Fruit fly (Drosophila melanogaster): ENCODE results near the gene Rpp14a.

The Rpp14a gene

DNA sequence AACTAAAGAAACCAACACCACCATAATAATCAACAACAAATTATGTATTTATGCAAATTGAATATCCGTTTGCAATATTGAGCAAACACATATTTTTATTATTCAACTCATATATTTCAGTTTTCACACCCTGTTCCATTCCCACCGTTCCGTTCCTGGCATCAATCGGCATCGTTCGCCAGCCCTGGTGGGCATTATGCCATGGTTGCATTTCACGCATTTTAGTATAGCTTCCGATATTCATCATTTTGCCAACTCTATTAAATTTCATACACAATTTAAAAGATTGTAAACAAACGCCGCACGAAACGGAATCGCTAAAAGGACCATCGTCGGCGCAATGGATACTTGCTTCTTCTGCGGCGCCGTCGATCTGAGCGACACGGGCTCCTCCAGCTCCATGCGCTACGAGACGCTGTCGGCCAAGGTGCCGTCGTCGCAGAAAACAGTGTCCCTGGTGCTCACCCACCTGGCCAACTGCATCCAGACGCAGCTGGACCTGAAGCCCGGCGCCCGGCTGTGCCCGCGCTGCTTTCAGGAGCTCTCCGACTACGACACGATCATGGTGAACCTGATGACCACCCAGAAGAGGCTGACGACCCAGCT lies 13.4 kb upstream of the Rpp14a start, which contains the start of gene Sry-delta:
TSS of gene Sry-delta (plus strand) at position 203 of the 606 bp plus-strand sequence.
- TF ChIP-seq Snoo (tag; optimal IDR thresholded peaks at IDR 0.05) (peak; percentile 65), D1 (tag; optimal IDR thresholded peaks at IDR 0.05) (no peak), CG17806 (tag; optimal IDR thresholded peaks at IDR 0.05) (peak; percentile 23), CG4496 (GFP tag; IDR thresholded peaks at IDR 0.05) (peak; percentile 43; the same call in 2 of the 3 replicates), fd96Ca (GFP tag; IDR thresholded peaks at IDR 0.05) (peak; percentile 70; the same call in 2 of the 3 replicates), CG15710 (tag; optimal IDR thresholded peaks at IDR 0.05) (peak; percentile 48), Ets98B (GFP tag; IDR thresholded peaks at IDR 0.05) (peak; percentile 75), gl (tag; optimal IDR thresholded peaks at IDR 0.05) (no peak), Pif1B (GFP tag; optimal IDR thresholded peaks at IDR 0.05) (no peak), rn (GFP tag; IDR thresholded peaks at IDR 0.05) (peak; percentile 42; the same call in 1 of the 2 replicates)

DNA sequence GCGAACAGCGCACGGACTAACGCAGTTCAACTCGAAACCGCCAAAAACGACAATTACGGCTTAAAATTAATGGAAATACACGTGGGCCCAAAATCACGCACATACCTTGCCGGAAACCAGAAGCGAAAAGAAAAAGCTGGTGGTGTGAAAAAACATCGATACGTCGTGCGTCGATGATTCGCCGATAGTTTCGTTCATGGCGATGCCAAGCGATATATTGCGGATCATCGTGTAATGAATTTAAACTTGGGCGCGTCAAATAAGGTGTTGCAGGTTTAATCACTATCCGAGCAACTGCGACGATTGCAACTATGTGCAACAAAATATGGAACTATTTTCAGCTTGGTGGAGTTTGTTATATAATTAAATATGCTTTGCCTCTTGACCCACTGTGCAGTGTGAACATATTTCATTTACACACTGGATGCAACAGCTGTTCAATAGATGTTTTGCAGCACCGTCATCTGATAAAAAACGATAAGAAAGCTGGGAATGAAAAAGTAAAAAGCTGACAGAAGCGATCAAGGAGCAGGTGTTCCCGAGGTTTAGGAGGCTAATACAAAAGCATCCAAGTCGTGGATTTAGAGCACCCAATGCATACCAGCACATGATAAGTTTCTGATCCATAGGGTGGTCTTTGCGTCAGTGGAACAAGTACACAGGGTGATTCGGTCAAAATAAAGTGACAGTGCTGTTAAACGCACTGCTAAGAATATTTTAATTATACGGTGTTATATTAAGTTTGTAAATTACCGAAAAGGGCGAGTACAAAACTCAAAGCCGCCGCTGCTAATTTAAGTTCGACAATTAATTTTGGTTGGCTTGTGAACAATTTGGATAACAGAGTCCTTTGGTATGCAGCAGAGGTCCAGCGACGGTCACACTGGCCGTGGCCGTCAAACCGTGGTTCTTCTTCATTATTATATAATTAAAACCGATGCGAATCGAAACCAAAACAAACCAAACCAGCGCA lies 10.3 kb upstream of the Rpp14a start, which contains the start of the genes RpL32 and CG7943:
TSS of gene RpL32 (minus strand) at position 133 of the 973 bp plus-strand sequence.
TSS of gene CG7943 (plus strand) at position 442 of the 973 bp plus-strand sequence.
- TF ChIP-seq Pif1B (GFP tag; optimal IDR thresholded peaks at IDR 0.05), result peak; percentile 94
- peak; percentile 84 for TF ChIP-seq CG8159 (tag; optimal IDR thresholded peaks at IDR 0.05)
- peak; percentile 88 for TF ChIP-seq Pif1A (GFP tag; optimal IDR thresholded peaks at IDR 0.05)
- peak; percentile 81 for TF ChIP-seq CG8301 (tag; optimal IDR thresholded peaks at IDR 0.05)
- TF ChIP-seq Ets98B (GFP tag; IDR thresholded peaks at IDR 0.05), result peak; percentile 92
- TF ChIP-seq CG32121 (GFP tag; IDR thresholded peaks at IDR 0.05), result peak; percentile 89
- peak; percentile 83 for TF ChIP-seq CG17806 (tag; optimal IDR thresholded peaks at IDR 0.05)
- peak; percentile 77 for TF ChIP-seq CG34367 (tag; optimal IDR thresholded peaks at IDR 0.05)
- no peak for TF ChIP-seq CG14655 (GFP tag; optimal IDR thresholded peaks at IDR 0.05)
- peak; percentile 76 for TF ChIP-seq CG9948 (tag; optimal IDR thresholded peaks at IDR 0.05)
- no peak for TF ChIP-seq CG13204 (GFP tag; optimal IDR thresholded peaks at IDR 0.05)
- TF ChIP-seq CG15710 (tag; optimal IDR thresholded peaks at IDR 0.05), result peak; percentile 83
- peak; percentile 95 for TF ChIP-seq fd96Ca (GFP tag; IDR thresholded peaks at IDR 0.05)
- TF ChIP-seq D1 (tag; optimal IDR thresholded peaks at IDR 0.05), result no peak
- peak; percentile 94 for TF ChIP-seq Snoo (tag; optimal IDR thresholded peaks at IDR 0.05)
- TF ChIP-seq CG10348 (GFP tag; IDR thresholded peaks at IDR 0.05), result peak; percentile 84
- peak; percentile 94 for TF ChIP-seq CG4496 (GFP tag; IDR thresholded peaks at IDR 0.05)
- peak; percentile 73 for TF ChIP-seq rn (GFP tag; IDR thresholded peaks at IDR 0.05)
- TF ChIP-seq CG12605 (GFP tag; IDR thresholded peaks at IDR 0.05), result peak; percentile 78
- peak; percentile 78 for TF ChIP-seq gl (tag; optimal IDR thresholded peaks at IDR 0.05)
- TF ChIP-seq EcR (GFP tag; optimal IDR thresholded peaks at IDR 0.05), result no peak

- TF ChIP-seq CG32121 (GFP tag; IDR thresholded peaks at IDR 0.05) (no peak), CG8159 (tag; optimal IDR thresholded peaks at IDR 0.05) (no peak), Pif1B (GFP tag; optimal IDR thresholded peaks at IDR 0.05) (no peak), CG14655 (GFP tag; optimal IDR thresholded peaks at IDR 0.05) (no peak), EcR (GFP tag; optimal IDR thresholded peaks at IDR 0.05) (no peak), CG13204 (GFP tag; optimal IDR thresholded peaks at IDR 0.05) (no peak), gl (tag; optimal IDR thresholded peaks at IDR 0.05) (no peak), CG4496 (GFP tag; IDR thresholded peaks at IDR 0.05) (no peak), CG8301 (tag; optimal IDR thresholded peaks at IDR 0.05) (no peak), D1 (tag; optimal IDR thresholded peaks at IDR 0.05) (no peak), rn (GFP tag; IDR thresholded peaks at IDR 0.05) (no peak), CG15710 (tag; optimal IDR thresholded peaks at IDR 0.05) (no peak), fd96Ca (GFP tag; IDR thresholded peaks at IDR 0.05) (no peak), Snoo (tag; optimal IDR thresholded peaks at IDR 0.05) (no peak), CG9948 (tag; optimal IDR thresholded peaks at IDR 0.05) (no peak), CG10348 (GFP tag; IDR thresholded peaks at IDR 0.05) (no peak), CG34367 (tag; optimal IDR thresholded peaks at IDR 0.05) (no peak), Pif1A (GFP tag; optimal IDR thresholded peaks at IDR 0.05) (no peak), CG12605 (GFP tag; IDR thresholded peaks at IDR 0.05) (no peak)
Measured at dm6 chr3R:30050448-30050847, 6.2 kb upstream of the Rpp14a start.

- TF ChIP-seq CG9948 (tag; optimal IDR thresholded peaks at IDR 0.05), result no peak
- TF ChIP-seq Snoo (tag; optimal IDR thresholded peaks at IDR 0.05), result no peak
- TF ChIP-seq CG4496 (GFP tag; IDR thresholded peaks at IDR 0.05), result no peak
- no peak for TF ChIP-seq CG15710 (tag; optimal IDR thresholded peaks at IDR 0.05)
- TF ChIP-seq EcR (GFP tag; optimal IDR thresholded peaks at IDR 0.05), result no peak
Measured at dm6 chr3R:30051933-30052332, 4.7 kb upstream of the Rpp14a start, which contains the start of gene CG15528. Gene CG15528 (minus strand): TSS chr3R:30052112.

DNA sequence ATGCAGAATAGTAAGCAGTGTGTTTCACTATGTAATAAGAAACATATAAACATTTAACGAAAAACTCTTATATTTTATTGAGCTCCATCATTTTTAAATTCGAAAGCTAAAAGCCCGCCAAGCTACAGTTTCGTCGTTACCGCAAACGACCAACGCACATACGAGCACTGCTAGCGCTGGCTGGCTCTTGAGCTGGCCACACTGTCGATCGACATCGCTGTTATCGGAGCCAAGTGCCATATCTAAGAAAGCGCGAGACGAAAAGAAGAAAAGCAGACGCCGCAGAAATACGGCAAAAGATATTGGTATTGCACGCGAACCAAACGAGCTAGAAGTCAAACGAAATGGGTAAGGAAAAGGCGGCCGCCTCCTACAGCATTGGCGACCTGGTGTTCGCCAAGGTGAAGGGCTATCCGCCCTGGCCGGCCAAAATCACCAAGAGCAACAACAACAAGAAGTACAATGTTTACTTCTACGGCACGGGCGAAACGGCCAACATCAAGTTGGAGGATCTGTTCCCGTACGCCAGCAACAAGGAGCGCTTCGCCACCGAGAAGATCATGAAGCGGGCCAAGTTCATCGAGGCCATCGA lies 4.1 kb upstream of the Rpp14a start, which contains the start of gene Jasper:
TSS of gene Jasper (plus strand) at position 60 of the 592 bp plus-strand sequence.
- TF ChIP-seq Ets98B (GFP tag; IDR thresholded peaks at IDR 0.05), result no peak
- TF ChIP-seq CG10348 (GFP tag; IDR thresholded peaks at IDR 0.05), result no peak

Measured in whole organism, pupa.